Worm (Caenorhabditis elegans) whole organism, L1 larva: Measurements from ENCODE around the gene R02F11.2.

Experiments
- ces-1 ChIP-seq: fragments of 150-350 bp; optimal IDR thresholded peaks from 2 replicates; lab custom pipeline; 2014; ENCODE audit warnings: missing biosample characterization, missing genetic modification reagents, missing genetic modification characterization
- fkh-10 ChIP-seq: sonication (generic microtip); optimal IDR thresholded peaks from 2 replicates; lab custom pipeline; 2017; ENCODE audit warnings: missing biosample characterization, missing genetic modification reagents, missing genetic modification characterization
- pqm-1 ChIP-seq: sonication (generic microtip); optimal IDR thresholded peaks from 3 replicates; lab custom pipeline; 2017; ENCODE audit warnings: missing biosample characterization, missing genetic modification characterization
- rnt-1 ChIP-seq: sonication (generic microtip); optimal IDR thresholded peaks from 2 replicates; lab custom pipeline; 2016; ENCODE audit warnings: mild to moderate bottlenecking, missing genetic modification characterization, moderate library complexity, missing compliant biosample characterization

DNA sequence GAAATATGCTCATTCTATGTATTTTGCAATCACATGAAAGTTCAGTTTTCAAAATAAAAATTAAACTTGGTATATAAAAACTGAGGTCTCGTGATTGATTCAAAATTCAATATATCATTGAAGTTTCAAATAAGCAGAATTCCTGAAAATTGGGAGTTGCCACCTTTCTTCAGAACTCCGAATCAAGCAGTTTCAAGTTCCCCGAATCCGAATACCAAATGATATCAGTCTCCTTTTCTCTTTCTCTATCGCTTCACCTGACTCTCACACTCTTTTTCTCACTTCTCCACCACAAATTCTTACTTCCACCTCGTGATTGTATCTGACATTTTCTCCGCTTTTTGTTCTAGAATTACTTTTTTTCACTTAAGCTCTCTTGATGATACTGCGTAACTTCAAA, at the start of gene R02F11.2:
- TF ChIP-seq pqm-1 (no peak), fkh-10 (GFP tag; lab: Kevin White, UChicago) (no peak), rnt-1 (tag; lab: Kevin White, UChicago) (no peak), ces-1 (GFP tag; lab: Kevin White, UChicago) (no peak)
